Worm (Caenorhabditis elegans) whole organism, L4/young adult: Measurements from ENCODE around the gene C34F6.10.

ENCODE experiments used
- W03F9.2 ChIP-seq: fragments of 150-350 bp; optimal IDR thresholded peaks from 2 replicates; lab custom pipeline; 2014; ENCODE audit warnings: missing biosample characterization, missing genetic modification characterization
- him-1 ChIP-seq: sonication (generic microtip); optimal IDR thresholded peaks from 2 replicates; lab custom pipeline; 2016; ENCODE audit warnings: missing genotype, missing genetic modification reagents, missing genetic modification characterization, missing compliant biosample characterization

ce11 chrX:11211360-11211759, 29.1 kb downstream of the C34F6.10 start:
- TF ChIP-seq him-1 (tag; lab: Kevin White, UChicago), result no peak
- no peak for TF ChIP-seq W03F9.2 (tag; lab: Kevin White, UChicago)
